Worm (Caenorhabditis elegans) whole organism, late embryonic: ENCODE results near the gene pipp-4P.

ENCODE experiments used
- C38D4.7 ChIP-seq: fragments of 200-800 bp; sonication (Bioruptor generic); optimal IDR thresholded peaks from 2 replicates; lab custom pipeline; 2018; ENCODE audit warnings: mild to moderate bottlenecking, missing genetic modification characterization, moderate library complexity, missing compliant biosample characterization
- K02D7.2 ChIP-seq: sonication (generic microtip); optimal IDR thresholded peaks from 2 replicates; lab custom pipeline; 2017; ENCODE audit warnings: mild to moderate bottlenecking, missing genetic modification characterization, missing compliant biosample characterization
- T23F11.4 ChIP-seq: fragments of 200-800 bp; sonication (Bioruptor generic); optimal IDR thresholded peaks from 2 replicates; lab custom pipeline; 2018; ENCODE audit warnings: mild to moderate bottlenecking, missing genetic modification characterization, missing compliant biosample characterization
- ama-1 ChIP-seq: fragments of 150-350 bp; optimal IDR thresholded peaks from 2 replicates; lab custom pipeline; 2014
- ceh-14 ChIP-seq: sonication (generic microtip); optimal IDR thresholded peaks from 2 replicates; lab custom pipeline; 2016; ENCODE audit warnings: missing genotype, missing genetic modification characterization, missing compliant biosample characterization
- ceh-22 ChIP-seq: sonication (generic microtip); optimal IDR thresholded peaks from 2 replicates; lab custom pipeline; 2017; ENCODE audit warnings: missing biosample characterization, missing genetic modification characterization
- ceh-30 ChIP-seq: fragments of 150-350 bp; optimal IDR thresholded peaks from 2 replicates; lab custom pipeline; 2014; ENCODE audit warnings: missing biosample characterization, missing genetic modification characterization
- ceh-31 ChIP-seq: sonication (generic microtip); optimal IDR thresholded peaks from 2 replicates; lab custom pipeline; 2016; ENCODE audit warnings: missing genetic modification characterization, missing compliant biosample characterization
- ceh-48 ChIP-seq: sonication (generic microtip); optimal IDR thresholded peaks from 2 replicates; lab custom pipeline; 2016; ENCODE audit warnings: missing genetic modification characterization, inconsistent platforms, missing compliant biosample characterization
- ceh-6 ChIP-seq: fragments of 200-800 bp; sonication (Bioruptor generic); optimal IDR thresholded peaks from 2 replicates; lab custom pipeline; 2018; ENCODE audit warnings: mild to moderate bottlenecking, missing genetic modification characterization, missing compliant biosample characterization
- dmd-4 ChIP-seq: sonication (generic microtip); optimal IDR thresholded peaks from 2 replicates; lab custom pipeline; 2016; ENCODE audit warnings: borderline replicate concordance, missing genetic modification characterization, missing compliant biosample characterization
- elt-4 ChIP-seq: sonication (generic microtip); optimal IDR thresholded peaks from 2 replicates; lab custom pipeline; 2016; ENCODE audit warnings: missing genetic modification characterization, missing compliant biosample characterization
- ets-4 ChIP-seq: sonication (generic microtip); optimal IDR thresholded peaks from 2 replicates; lab custom pipeline; 2016; ENCODE audit warnings: missing genetic modification characterization, missing compliant biosample characterization
- eyg-1 ChIP-seq: sonication (generic microtip); optimal IDR thresholded peaks from 2 replicates; lab custom pipeline; 2016; ENCODE audit warnings: missing genotype, missing genetic modification characterization, missing compliant biosample characterization
- fax-1 ChIP-seq: sonication (generic microtip); optimal IDR thresholded peaks from 2 replicates; lab custom pipeline; 2016; ENCODE audit warnings: missing genotype, missing genetic modification characterization, missing compliant biosample characterization
- fkh-10 ChIP-seq: fragments of 150-350 bp; optimal IDR thresholded peaks from 2 replicates; lab custom pipeline; 2014; ENCODE audit warnings: missing biosample characterization, missing genetic modification reagents, missing genetic modification characterization
- hlh-30 ChIP-seq: sonication (generic microtip); optimal IDR thresholded peaks from 2 replicates; lab custom pipeline; 2017; ENCODE audit warnings: antibody characterized with exemption, missing genetic modification characterization, missing compliant biosample characterization; ENCODE audit not compliant: insufficient read depth
- hlh-6 ChIP-seq: sonication (generic microtip); optimal IDR thresholded peaks from 2 replicates; lab custom pipeline; 2016; ENCODE audit warnings: missing genotype, missing genetic modification characterization, missing compliant biosample characterization
- lim-6 ChIP-seq: sonication (generic microtip); optimal IDR thresholded peaks from 2 replicates; lab custom pipeline; 2016; ENCODE audit warnings: missing genetic modification characterization, missing compliant biosample characterization
- mec-3 ChIP-seq: sonication (generic microtip); optimal IDR thresholded peaks from 2 replicates; lab custom pipeline; 2016; ENCODE audit warnings: borderline replicate concordance, missing genetic modification characterization, missing compliant biosample characterization
- nfya-1 ChIP-seq: sonication (generic microtip); optimal IDR thresholded peaks from 2 replicates; lab custom pipeline; 2017; ENCODE audit warnings: missing genetic modification characterization, mild to moderate bottlenecking, missing compliant biosample characterization, antibody characterized with exemption, moderate library complexity
- pag-3 ChIP-seq: sonication (generic microtip); optimal IDR thresholded peaks from 2 replicates; lab custom pipeline; 2016; ENCODE audit warnings: missing compliant biosample characterization, missing genetic modification characterization, borderline replicate concordance
- pat-9 ChIP-seq: fragments of 200-800 bp; sonication (Bioruptor generic); optimal IDR thresholded peaks from 2 replicates; lab custom pipeline; 2018; ENCODE audit warnings: mild to moderate bottlenecking, missing genetic modification characterization, moderate library complexity, missing compliant biosample characterization
- pha-2 ChIP-seq: sonication (generic microtip); optimal IDR thresholded peaks from 2 replicates; lab custom pipeline; 2017; ENCODE audit warnings: mild to moderate bottlenecking, missing genetic modification characterization, missing compliant biosample characterization
- pha-4 ChIP-seq: fragments of 150-350 bp; optimal IDR thresholded peaks from 2 replicates; lab custom pipeline; 2018; ENCODE audit warnings: missing biosample characterization, missing genetic modification reagents, missing genetic modification characterization
- ref-2 ChIP-seq: sonication (generic microtip); optimal IDR thresholded peaks from 2 replicates; lab custom pipeline; 2016; ENCODE audit warnings: missing genetic modification characterization, missing compliant biosample characterization
- rnt-1 ChIP-seq: sonication (generic microtip); optimal IDR thresholded peaks from 2 replicates; lab custom pipeline; 2016; ENCODE audit warnings: missing genetic modification characterization, missing compliant biosample characterization
- sdc-2 ChIP-seq: sonication (generic microtip); optimal IDR thresholded peaks from 2 replicates; lab custom pipeline; 2016; ENCODE audit warnings: missing genotype, missing genetic modification characterization, missing compliant biosample characterization
- sox-2 ChIP-seq: fragments of 200-800 bp; sonication (Bioruptor generic); IDR thresholded peaks from 2 replicates; pipeline ENCODE4 v1.3.6; 2022; ENCODE audit warnings: missing genetic modification reagents, missing genetic modification characterization, missing compliant biosample characterization
- sox-4 ChIP-seq: sonication (generic microtip); optimal IDR thresholded peaks from 2 replicates; lab custom pipeline; 2017; ENCODE audit warnings: mild to moderate bottlenecking, missing genetic modification characterization, inconsistent platforms, missing compliant biosample characterization
- tbx-7 ChIP-seq: sonication (generic microtip); optimal IDR thresholded peaks from 2 replicates; lab custom pipeline; 2016; ENCODE audit warnings: missing genotype, missing genetic modification characterization, missing compliant biosample characterization
- ttx-3 ChIP-seq: sonication (generic microtip); optimal IDR thresholded peaks from 2 replicates; lab custom pipeline; 2016; ENCODE audit warnings: missing genetic modification reagents, missing genetic modification characterization, missing compliant biosample characterization
- unc-3 ChIP-seq, 2 experiments: fragments of 200-800 bp in 1 of 2; sonication (Bioruptor generic) in 1 of 2; sonication (generic microtip) in 1 of 2; conservative IDR thresholded peaks in 1 of 2; optimal IDR thresholded peaks in 1 of 2; 2 replicates each; pipeline versions ENCODE4 v1.3.6 to Lab custom; 2016 to 2022; ENCODE audit warnings: missing compliant biosample characterization in 2 of 2, missing genetic modification characterization in 2 of 2, missing genetic modification reagents in 1 of 2
- unc-42 ChIP-seq: sonication (generic microtip); optimal IDR thresholded peaks from 2 replicates; lab custom pipeline; 2016; ENCODE audit warnings: missing genotype, missing genetic modification characterization, missing compliant biosample characterization
- unc-55 ChIP-seq: sonication (generic microtip); optimal IDR thresholded peaks from 2 replicates; lab custom pipeline; 2017; ENCODE audit warnings: missing biosample characterization, missing genetic modification reagents, missing genetic modification characterization
- unc-86 ChIP-seq: sonication (generic microtip); optimal IDR thresholded peaks from 2 replicates; lab custom pipeline; 2016; ENCODE audit warnings: missing genetic modification characterization, missing compliant biosample characterization
- zip-5 ChIP-seq: sonication (generic microtip); optimal IDR thresholded peaks from 2 replicates; lab custom pipeline; 2016; ENCODE audit warnings: missing genetic modification characterization, missing compliant biosample characterization
- ztf-16 ChIP-seq: sonication (generic microtip); optimal IDR thresholded peaks from 2 replicates; lab custom pipeline; 2017; ENCODE audit warnings: missing genetic modification characterization, missing compliant biosample characterization

pipp-4P gene

ce11 chrIII:2816205-2816923, 2.7 kb upstream of the pipp-4P start:
- no peak for TF ChIP-seq unc-55
- TF ChIP-seq pag-3, result no peak
- TF ChIP-seq pha-2 (tag; lab: Kevin White, UChicago), result no peak
- no peak for TF ChIP-seq pat-9
- no peak for TF ChIP-seq unc-3 (GFP tag; conservative IDR thresholded peaks at IDR 0.05; lab: Robert Waterston, UW)
- no peak for TF ChIP-seq unc-3 (tag; optimal IDR thresholded peaks at IDR 0.05; lab: Kevin White, UChicago)
- TF ChIP-seq ztf-16 (tag; lab: Kevin White, UChicago), result no peak
- TF ChIP-seq hlh-6 (tag; lab: Kevin White, UChicago), result no peak
- peak; percentile 89 for TF ChIP-seq nfya-1 (tag; lab: Kevin White, UChicago)
- no peak for TF ChIP-seq ets-4 (tag; lab: Kevin White, UChicago)
- no peak for TF ChIP-seq pha-4 (tag; lab: Kevin White, UChicago)
- TF ChIP-seq ceh-48 (tag; lab: Kevin White, UChicago), result peak; percentile 8
- TF ChIP-seq ceh-22 (tag; lab: Kevin White, UChicago), result no peak
- TF ChIP-seq tbx-7, result no peak
- TF ChIP-seq, all 69 proteins: peak for 2

- no peak for TF ChIP-seq sox-4 (tag; lab: Kevin White, UChicago)
- TF ChIP-seq dmd-4 (tag; lab: Kevin White, UChicago), result no peak
- no peak for TF ChIP-seq ref-2 (tag; lab: Kevin White, UChicago)
- TF ChIP-seq sdc-2 (tag; lab: Kevin White, UChicago), result no peak
- TF ChIP-seq K02D7.2, result no peak
- TF ChIP-seq elt-4 (tag; lab: Kevin White, UChicago), result no peak
- TF ChIP-seq nfya-1 (tag; lab: Kevin White, UChicago), result peak; percentile 71
These were observed 1.2 kb upstream of the pipp-4P start for ce11 chrIII:2817847-2818246.

DNA sequence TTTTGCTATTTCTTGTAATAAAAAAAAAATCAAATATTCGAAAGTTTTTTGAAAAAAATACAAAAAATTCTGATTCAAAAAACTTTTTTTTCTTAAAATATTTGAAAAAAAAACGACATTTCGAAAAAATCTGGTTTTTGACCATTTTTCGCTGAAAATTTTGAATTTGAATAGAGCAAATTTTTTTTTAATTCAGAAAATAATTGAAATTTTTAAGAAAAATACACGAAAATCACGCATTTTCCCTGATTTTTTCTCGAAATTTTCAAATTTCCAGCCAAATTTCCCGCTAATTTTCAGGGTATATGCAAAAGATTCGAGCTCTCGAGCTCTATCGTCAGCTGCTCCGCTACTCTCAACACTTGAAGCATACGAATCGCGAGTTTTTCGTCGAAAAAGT, 7.7 kb downstream of the pipp-4P start, which contains the start of gene Y71H2AM.1:
Gene Y71H2AM.1 (plus strand): TSS at position 301 of the 400 bp plus-strand sequence.
- TF ChIP-seq sdc-2 (tag; lab: Kevin White, UChicago) (no peak), rnt-1 (tag; lab: Kevin White, UChicago) (no peak), fax-1 (tag; lab: Kevin White, UChicago) (no peak), unc-3 (GFP tag; conservative IDR thresholded peaks at IDR 0.05; lab: Robert Waterston, UW) (no peak), unc-3 (tag; optimal IDR thresholded peaks at IDR 0.05; lab: Kevin White, UChicago) (no peak), ama-1 (lab: Kevin White, UChicago) (no peak), ztf-16 (tag; lab: Kevin White, UChicago) (no peak), C38D4.7 (GFP tag; lab: Kevin White, UChicago) (no peak), sox-2 (GFP tag; lab: Robert Waterston, UW) (no peak), eyg-1 (tag; lab: Kevin White, UChicago) (no peak), lim-6 (no peak), mec-3 (tag; lab: Kevin White, UChicago) (no peak), pha-4 (tag; lab: Kevin White, UChicago) (no peak), hlh-30 (tag; lab: Kevin White, UChicago) (no peak), zip-5 (tag; lab: Kevin White, UChicago) (no peak), hlh-6 (tag; lab: Kevin White, UChicago) (no peak)

DNA sequence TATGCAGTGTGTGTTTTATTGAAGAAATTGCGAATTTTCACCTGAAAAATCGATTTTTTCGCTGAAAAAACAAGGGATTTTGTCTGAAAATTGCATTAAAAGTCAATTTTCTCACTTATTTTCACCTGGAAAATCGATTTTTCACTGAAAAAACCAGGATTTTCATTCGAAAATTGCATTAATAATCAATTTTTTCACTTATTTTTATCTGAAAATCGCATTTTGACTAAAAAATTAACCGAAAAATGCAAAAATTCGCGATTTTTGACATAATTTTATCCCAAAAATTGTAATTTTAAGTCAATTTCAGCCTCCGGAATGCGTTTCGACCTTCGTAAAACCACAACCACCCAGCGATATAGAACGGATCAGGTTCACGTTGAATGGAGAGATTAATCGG, 13.4 kb downstream of the pipp-4P start, which contains the start of gene Y71H2AM.29:
Gene Y71H2AM.29 (plus strand): TSS at position 301 of the 400 bp plus-strand sequence.
- no peak for TF ChIP-seq ceh-14 (tag; lab: Kevin White, UChicago)
- TF ChIP-seq hlh-30 (tag; lab: Kevin White, UChicago), result no peak
- no peak for TF ChIP-seq ceh-6 (GFP tag; lab: Kevin White, UChicago)
- no peak for TF ChIP-seq ceh-31 (tag; lab: Kevin White, UChicago)
- no peak for TF ChIP-seq T23F11.4
- TF ChIP-seq unc-42 (tag; lab: Kevin White, UChicago), result no peak
- TF ChIP-seq C38D4.7 (GFP tag; lab: Kevin White, UChicago), result no peak
- no peak for TF ChIP-seq fkh-10 (GFP tag; lab: Kevin White, UChicago)
- TF ChIP-seq pag-3, result no peak
- TF ChIP-seq K02D7.2, result no peak
- no peak for TF ChIP-seq unc-86 (tag; lab: Kevin White, UChicago)
- TF ChIP-seq ceh-30 (tag; lab: Kevin White, UChicago), result no peak
- TF ChIP-seq rnt-1 (tag; lab: Kevin White, UChicago), result no peak
- no peak for TF ChIP-seq ttx-3 (tag; lab: Kevin White, UChicago)
